Fruit fly (Drosophila melanogaster) whole organism, pupa: ENCODE measurements around the gene Adck5.
A peak's percentile ranks its signal among the peaks of the same experiment; 100 is the strongest.

Experiments
- CG10348 ChIP-seq: fragments of 200-800 bp; sonication (Bioruptor generic); IDR thresholded peaks from 2 replicates; pipeline ENCODE4 v1.3.6; 2022; ENCODE audit warnings: missing biosample characterization, missing genetic modification characterization
- CG12605 ChIP-seq: fragments of 200-800 bp; sonication (Bioruptor generic); IDR thresholded peaks from 2 replicates; pipeline ENCODE4 v1.3.6; 2022; ENCODE audit warnings: missing biosample characterization, missing genetic modification characterization
- CG13204 ChIP-seq: fragments of 200-800 bp; sonication (Bioruptor generic); optimal IDR thresholded peaks from 2 replicates; lab custom pipeline; 2018; ENCODE audit warnings: missing biosample characterization, mild to moderate bottlenecking, missing genetic modification characterization, moderate library complexity
- CG14655 ChIP-seq: fragments of 200-800 bp; sonication (Bioruptor generic); optimal IDR thresholded peaks from 3 replicates; lab custom pipeline; 2017; ENCODE audit warnings: mild to moderate bottlenecking, missing biosample characterization, missing genetic modification reagents, missing genetic modification characterization
- CG15710 ChIP-seq: fragments of 200-800 bp; sonication (Bioruptor generic); optimal IDR thresholded peaks from 2 replicates; lab custom pipeline; 2018; ENCODE audit warnings: missing biosample characterization, mild to moderate bottlenecking, missing genetic modification characterization, moderate library complexity
- CG17806 ChIP-seq: fragments of 200-800 bp; sonication (Bioruptor generic); optimal IDR thresholded peaks from 2 replicates; lab custom pipeline; 2018; ENCODE audit warnings: missing biosample characterization, mild to moderate bottlenecking, missing genetic modification characterization, moderate library complexity
- CG32121 ChIP-seq: fragments of 200-800 bp; sonication (Bioruptor generic); IDR thresholded peaks from 2 replicates; pipeline ENCODE4 v1.3.6; 2022; ENCODE audit warnings: missing biosample characterization, missing genetic modification characterization
- CG34367 ChIP-seq: fragments of 200-800 bp; sonication (Bioruptor generic); optimal IDR thresholded peaks from 2 replicates; lab custom pipeline; 2018; ENCODE audit warnings: missing biosample characterization, mild to moderate bottlenecking, missing genetic modification characterization
- CG4496 ChIP-seq: fragments of 200-800 bp; sonication (Bioruptor generic); IDR thresholded peaks from 3 replicates; pipeline ENCODE4 v1.3.6; 2022; ENCODE audit warnings: missing biosample characterization, missing genetic modification characterization
- CG8159 ChIP-seq: fragments of 200-800 bp; sonication (Bioruptor generic); optimal IDR thresholded peaks from 3 replicates; lab custom pipeline; 2018; ENCODE audit warnings: missing biosample characterization, mild to moderate bottlenecking, missing genetic modification characterization, moderate library complexity
- CG8301 ChIP-seq: fragments of 200-800 bp; sonication (Bioruptor generic); optimal IDR thresholded peaks from 2 replicates; lab custom pipeline; 2018; ENCODE audit warnings: missing biosample characterization, mild to moderate bottlenecking, missing genetic modification characterization
- CG9948 ChIP-seq: fragments of 200-800 bp; sonication (Bioruptor generic); optimal IDR thresholded peaks from 2 replicates; lab custom pipeline; 2018; ENCODE audit warnings: missing biosample characterization, mild to moderate bottlenecking, missing genetic modification characterization, moderate library complexity
- D1 ChIP-seq: fragments of 200-800 bp; sonication (Bioruptor generic); optimal IDR thresholded peaks from 2 replicates; lab custom pipeline; 2018; ENCODE audit warnings: missing biosample characterization, mild to moderate bottlenecking, missing genetic modification characterization, moderate library complexity
- EcR ChIP-seq: fragments of 200-800 bp; sonication (Bioruptor generic); optimal IDR thresholded peaks from 3 replicates; lab custom pipeline; 2019; ENCODE audit warnings: missing biosample characterization, missing genetic modification characterization, mild to moderate bottlenecking, moderate library complexity, missing genetic modification reagents
- Ets98B ChIP-seq: fragments of 200-800 bp; sonication (Bioruptor generic); IDR thresholded peaks from 2 replicates; pipeline ENCODE4 v1.3.6; 2022; ENCODE audit warnings: missing biosample characterization, missing genetic modification characterization
- Pif1A ChIP-seq: fragments of 200-800 bp; sonication (Bioruptor generic); optimal IDR thresholded peaks from 3 replicates; lab custom pipeline; 2016; ENCODE audit warnings: missing biosample characterization, missing genetic modification characterization
- Pif1B ChIP-seq: fragments of 200-800 bp; sonication (Bioruptor generic); optimal IDR thresholded peaks from 3 replicates; lab custom pipeline; 2016; ENCODE audit warnings: missing biosample characterization, missing genetic modification characterization
- Snoo ChIP-seq: fragments of 200-800 bp; sonication (Bioruptor generic); optimal IDR thresholded peaks from 3 replicates; lab custom pipeline; 2017; ENCODE audit warnings: missing biosample characterization, mild to moderate bottlenecking, missing genetic modification characterization, inconsistent platforms
- fd96Ca ChIP-seq: fragments of 200-800 bp; sonication (Bioruptor generic); IDR thresholded peaks from 3 replicates; pipeline ENCODE4 v1.3.6; 2022; ENCODE audit warnings: missing biosample characterization, missing genetic modification characterization
- gl ChIP-seq: fragments of 200-800 bp; sonication (Bioruptor generic); optimal IDR thresholded peaks from 2 replicates; lab custom pipeline; 2018; ENCODE audit warnings: missing biosample characterization, mild to moderate bottlenecking, missing genetic modification characterization
- rn ChIP-seq: fragments of 200-800 bp; sonication (Bioruptor generic); IDR thresholded peaks from 2 replicates; pipeline ENCODE4 v1.3.6; 2022; ENCODE audit warnings: missing biosample characterization, missing genetic modification characterization

Gene Adck5

DNA sequence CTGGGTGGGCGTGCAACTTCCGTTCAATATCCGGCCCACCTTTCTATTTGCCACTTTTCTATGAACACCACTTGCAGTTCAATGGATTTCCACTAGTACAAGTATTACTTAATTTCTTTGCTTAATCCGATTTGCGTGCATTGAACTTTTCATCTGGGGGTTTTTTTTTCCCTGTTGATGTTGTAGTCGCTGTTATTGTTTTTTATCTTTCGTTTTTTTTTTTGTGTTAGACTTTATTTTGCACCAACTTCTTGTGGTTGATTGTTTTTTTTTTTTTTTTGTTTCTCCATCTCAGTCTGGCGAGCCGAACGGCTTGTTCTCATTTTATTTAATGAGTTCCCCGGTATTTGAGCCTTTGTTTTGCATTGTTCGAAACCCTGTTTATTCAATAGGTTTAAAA, 33.3 kb upstream of the Adck5 start:
- TF ChIP-seq CG15710 (peak; percentile 33), Ets98B (GFP tag; lab: Robert Waterston, UW) (no peak), CG13204 (GFP tag; lab: Kevin White, UChicago) (peak; percentile 63), CG34367 (tag; lab: Kevin White, UChicago) (peak; percentile 59), CG10348 (GFP tag; lab: Robert Waterston, UW) (no peak), CG32121 (no peak), EcR (GFP tag; lab: Kevin White, UChicago) (peak; percentile 72)

DNA sequence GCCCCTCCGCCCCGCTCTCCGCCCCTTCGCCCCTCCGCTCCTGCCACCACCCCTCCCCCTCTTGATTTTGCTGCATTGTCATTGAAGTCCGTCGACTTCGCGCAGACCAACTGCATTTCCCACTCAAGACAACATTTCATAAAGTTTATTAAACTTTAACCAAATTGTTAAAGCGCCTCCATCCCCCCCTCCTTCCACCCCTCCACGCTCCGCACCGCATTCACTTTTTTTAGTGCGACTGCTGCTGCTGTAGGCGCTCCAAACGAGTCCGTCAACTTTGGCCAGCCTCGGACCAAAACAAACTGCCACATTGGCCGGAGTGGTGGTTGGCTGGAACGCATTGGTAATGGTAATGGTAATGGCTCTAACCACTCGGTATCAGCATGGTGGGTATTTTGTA, 30.8 kb upstream of the Adck5 start:
- no peak for TF ChIP-seq Pif1A (GFP tag; lab: Kevin White, UChicago)
- TF ChIP-seq fd96Ca, result peak; percentile 65; the same call in 2 of the 3 replicates
- TF ChIP-seq Ets98B (GFP tag; lab: Robert Waterston, UW), result peak; percentile 45; the same call in 1 of the 2 replicates
- TF ChIP-seq, all 21 proteins: peak for 2

DNA sequence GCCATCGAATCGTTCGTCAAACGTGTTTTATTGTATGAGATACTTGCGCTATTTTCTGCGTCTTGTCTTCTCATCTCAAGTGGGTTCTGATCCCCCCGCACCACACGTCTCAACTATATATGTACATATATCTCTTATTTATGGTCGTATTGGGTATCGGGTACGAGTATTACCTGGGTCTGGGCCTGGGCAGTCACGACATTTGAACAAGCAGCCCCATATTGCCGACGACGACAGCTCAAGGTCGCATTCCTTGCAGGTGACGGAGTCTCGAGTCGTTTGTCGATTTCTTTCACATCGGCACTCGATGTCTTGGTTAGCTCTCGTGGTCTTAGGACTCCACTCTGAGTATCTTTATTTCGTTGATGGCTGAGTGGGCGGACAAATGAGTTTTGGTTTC, 24.6 kb upstream of the Adck5 start:
- no peak for TF ChIP-seq CG34367 (tag; lab: Kevin White, UChicago)
- peak; percentile 31 for TF ChIP-seq EcR (GFP tag; lab: Kevin White, UChicago)

dm6 chr3L:11147675-11148074, 21.9 kb upstream of the Adck5 start:
- TF ChIP-seq rn (GFP tag; lab: Robert Waterston, UW), result no peak
- TF ChIP-seq, all 21 proteins: peak for 0

dm6 chr3L:11148478-11149251, 21.0 kb upstream of the Adck5 start:
- TF ChIP-seq Snoo (tag; lab: Kevin White, UChicago) (no peak), CG14655 (peak; percentile 87), CG15710 (peak; percentile 81), Ets98B (GFP tag; lab: Robert Waterston, UW) (peak; percentile 68), CG17806 (tag; lab: Kevin White, UChicago) (peak; percentile 88), CG13204 (GFP tag; lab: Kevin White, UChicago) (peak; percentile 59), EcR (GFP tag; lab: Kevin White, UChicago) (peak; percentile 21), CG32121 (peak; percentile 54; the same call in 1 of the 2 replicates), CG34367 (tag; lab: Kevin White, UChicago) (peak; percentile 76), fd96Ca (peak; percentile 61; the same call in 1 of the 3 replicates), CG4496 (GFP tag; lab: Robert Waterston, UW) (peak; percentile 77), CG8159 (peak; percentile 88), CG8301 (peak; percentile 85), rn (GFP tag; lab: Robert Waterston, UW) (no peak; the same call in 1 of the 2 replicates), Pif1B (GFP tag; lab: Kevin White, UChicago) (peak; percentile 64), gl (peak; percentile 66), CG12605 (GFP tag; lab: Robert Waterston, UW) (peak; percentile 41), CG10348 (GFP tag; lab: Robert Waterston, UW) (no peak), CG9948 (tag; lab: Kevin White, UChicago) (peak; percentile 87), D1 (tag; lab: Kevin White, UChicago) (peak; percentile 65), Pif1A (GFP tag; lab: Kevin White, UChicago) (peak; percentile 68)

- peak; percentile 77 for TF ChIP-seq Snoo (tag; lab: Kevin White, UChicago)
- no peak for TF ChIP-seq CG14655
Observed at dm6 chr3L:11150735-11151287, 18.8 kb upstream of the Adck5 start, which contains the start of gene CG6216. TSS of gene CG6216 (minus strand) at chr3L:11150785.

dm6 chr3L:11155380-11155779, 14.2 kb upstream of the Adck5 start:
- TF ChIP-seq rn (GFP tag; lab: Robert Waterston, UW) (peak; percentile 51; the same call in 1 of the 2 replicates), D1 (tag; lab: Kevin White, UChicago) (no peak), CG32121 (peak; percentile 74), CG15710 (peak; percentile 19), CG8301 (peak; percentile 46), EcR (GFP tag; lab: Kevin White, UChicago) (no peak), Pif1B (GFP tag; lab: Kevin White, UChicago) (peak; percentile 44), CG17806 (tag; lab: Kevin White, UChicago) (no peak), CG13204 (GFP tag; lab: Kevin White, UChicago) (no peak), CG10348 (GFP tag; lab: Robert Waterston, UW) (peak; percentile 15; the same call in 1 of the 2 replicates), Pif1A (GFP tag; lab: Kevin White, UChicago) (peak; percentile 54), Ets98B (GFP tag; lab: Robert Waterston, UW) (peak; percentile 77), CG4496 (GFP tag; lab: Robert Waterston, UW) (peak; percentile 77), CG9948 (tag; lab: Kevin White, UChicago) (no peak), Snoo (tag; lab: Kevin White, UChicago) (peak; percentile 23), CG8159 (no peak), fd96Ca (peak; percentile 68), CG34367 (tag; lab: Kevin White, UChicago) (no peak), CG12605 (GFP tag; lab: Robert Waterston, UW) (peak; percentile 8; the same call in 1 of the 2 replicates), gl (no peak), CG14655 (peak; percentile 58)
